Fruit fly (Drosophila melanogaster) whole organism, wandering third instar larva: ENCODE results near the gene Nrx-IV.

Experiments
- CG32264 ChIP-seq: fragments of 200-800 bp; sonication (Bioruptor generic); optimal IDR thresholded peaks from 2 replicates; lab custom pipeline; 2016; ENCODE audit warnings: missing biosample characterization, missing genetic modification characterization
- CG9705 ChIP-seq: fragments of 200-800 bp; sonication (Bioruptor generic); optimal IDR thresholded peaks from 2 replicates; lab custom pipeline; 2018; ENCODE audit warnings: missing biosample characterization, mild to moderate bottlenecking, missing genetic modification characterization
- CrebA ChIP-seq: fragments of 200-800 bp; sonication (Bioruptor generic); optimal IDR thresholded peaks from 2 replicates; lab custom pipeline; 2016; ENCODE audit warnings: missing biosample characterization, mild to moderate bottlenecking, missing genetic modification characterization, borderline replicate concordance
- Dfd ChIP-seq: fragments of >200 bp; optimal IDR thresholded peaks from 2 replicates; lab custom pipeline; 2017; ENCODE audit warnings: missing biosample characterization, missing genetic modification characterization
- Dif ChIP-seq: fragments of 200-275, 200-300 bp; sonication (Bioruptor generic); optimal IDR thresholded peaks from 2 replicates; lab custom pipeline; 2018; ENCODE audit warnings: missing biosample characterization, missing genetic modification characterization; ENCODE audit not compliant: partially characterized antibody
- GATAd ChIP-seq: sonication (Bioruptor generic); optimal IDR thresholded peaks from 2 replicates; lab custom pipeline; 2016; ENCODE audit warnings: missing biosample characterization, missing genetic modification characterization
- HLH106 ChIP-seq: fragments of 200-800 bp; optimal IDR thresholded peaks from 3 replicates; lab custom pipeline; 2019; ENCODE audit warnings: missing biosample characterization, mild to moderate bottlenecking, missing genetic modification characterization, moderate library complexity
- Hnf4 ChIP-seq: fragments of 200-800 bp; sonication (Bioruptor generic); optimal IDR thresholded peaks from 2 replicates; lab custom pipeline; 2016; ENCODE audit warnings: missing biosample characterization, mild to moderate bottlenecking, missing genetic modification characterization
- Hr78 ChIP-seq: fragments of >200 bp; optimal IDR thresholded peaks from 2 replicates; lab custom pipeline; 2017; ENCODE audit warnings: missing biosample characterization, missing genetic modification characterization
- Hr83 ChIP-seq: fragments of 200-300 bp; sonication (Bioruptor generic); optimal IDR thresholded peaks from 2 replicates; lab custom pipeline; 2016; ENCODE audit warnings: missing biosample characterization, mild to moderate bottlenecking, missing genetic modification characterization, moderate library complexity; ENCODE audit not compliant: poor library complexity, severe bottlenecking
- Jra ChIP-seq: sonication (Bioruptor generic); optimal IDR thresholded peaks from 2 replicates; lab custom pipeline; 2016; ENCODE audit warnings: missing biosample characterization, missing genetic modification characterization
- Mio ChIP-seq: sonication (Bioruptor generic); optimal IDR thresholded peaks from 2 replicates; lab custom pipeline; 2016; ENCODE audit warnings: missing biosample characterization, missing genetic modification characterization
- Myc ChIP-seq: fragments of >200 bp; optimal IDR thresholded peaks from 2 replicates; lab custom pipeline; 2017
- N ChIP-seq: fragments of >200 bp; optimal IDR thresholded peaks from 2 replicates; lab custom pipeline; 2018; ENCODE audit warnings: missing biosample characterization, missing external identifiers, missing genetic modification characterization
- OdsH ChIP-seq: fragments of 200-800 bp; sonication (Bioruptor generic); optimal IDR thresholded peaks from 2 replicates; lab custom pipeline; 2016; ENCODE audit warnings: missing biosample characterization, mild to moderate bottlenecking, missing genetic modification characterization
- Rel ChIP-seq, 2 experiments: fragments of 200-800 bp; sonication (Bioruptor generic) in 1 of 2; optimal IDR thresholded peaks; 2 replicates in 1 of 2; 3 replicates in 1 of 2; lab custom pipeline; 2016 to 2019; ENCODE audit warnings: mild to moderate bottlenecking in 2 of 2, missing biosample characterization in 2 of 2, missing genetic modification characterization in 2 of 2, moderate library complexity in 1 of 2
- Sp1 ChIP-seq: fragments of 200-800 bp; sonication (Bioruptor generic); optimal IDR thresholded peaks from 3 replicates; lab custom pipeline; 2019; ENCODE audit warnings: missing biosample characterization, mild to moderate bottlenecking, missing genetic modification characterization, moderate library complexity
- Vsx2 ChIP-seq: fragments of 200-300, 225-300 bp; sonication (Bioruptor generic); optimal IDR thresholded peaks from 2 replicates; lab custom pipeline; 2018; ENCODE audit warnings: missing biosample characterization, missing genetic modification characterization; ENCODE audit not compliant: partially characterized antibody
- brk ChIP-seq: fragments of 200-800 bp; sonication (Bioruptor generic); optimal IDR thresholded peaks from 2 replicates; lab custom pipeline; 2016; ENCODE audit warnings: missing biosample characterization, mild to moderate bottlenecking, missing genetic modification characterization
- dl ChIP-seq, 2 experiments: fragments of 175-275, 200-275 bp in 1 of 2; fragments of 200-275 bp in 1 of 2; sonication (Bioruptor generic); optimal IDR thresholded peaks; lab custom pipeline; 2018; ENCODE audit warnings: mild to moderate bottlenecking in 2 of 2, missing biosample characterization in 2 of 2, missing genetic modification characterization in 2 of 2, moderate library complexity in 2 of 2; ENCODE audit not compliant: partially characterized antibody in 2 of 2, insufficient read depth in 1 of 2
- dmrt93B ChIP-seq: fragments of 200-800 bp; sonication (Bioruptor generic); optimal IDR thresholded peaks from 2 replicates; lab custom pipeline; 2018; ENCODE audit warnings: missing biosample characterization, mild to moderate bottlenecking, missing genetic modification characterization
- dsf ChIP-seq: sonication (Bioruptor generic); optimal IDR thresholded peaks from 2 replicates; lab custom pipeline; 2016; ENCODE audit warnings: missing biosample characterization, missing genetic modification characterization, borderline replicate concordance
- foxo ChIP-seq, 2 experiments: fragments of 200-800 bp; sonication (Bioruptor generic); optimal IDR thresholded peaks; 2 replicates in 1 of 2; 3 replicates in 1 of 2; lab custom pipeline; 2016 to 2017; ENCODE audit warnings: missing biosample characterization in 2 of 2, missing genetic modification characterization in 2 of 2
- fru ChIP-seq: fragments of 200-800 bp; sonication (Bioruptor generic); optimal IDR thresholded peaks from 3 replicates; lab custom pipeline; 2016; ENCODE audit warnings: missing biosample characterization, mild to moderate bottlenecking, missing genetic modification characterization
- h ChIP-seq: fragments of 200-800 bp; sonication (Bioruptor generic); optimal IDR thresholded peaks from 3 replicates; lab custom pipeline; 2016; ENCODE audit warnings: missing biosample characterization, mild to moderate bottlenecking, missing genetic modification characterization
- jim ChIP-seq: fragments of 175-275, 200-325 bp; sonication (Bioruptor generic); optimal IDR thresholded peaks from 2 replicates; lab custom pipeline; 2016; ENCODE audit warnings: missing biosample characterization, mild to moderate bottlenecking, missing genetic modification characterization
- lola ChIP-seq: fragments of >200 bp; optimal IDR thresholded peaks from 2 replicates; lab custom pipeline; 2017; ENCODE audit warnings: missing biosample characterization, missing genetic modification characterization
- pan ChIP-seq: fragments of >200 bp; optimal IDR thresholded peaks from 2 replicates; lab custom pipeline; 2017
- psq ChIP-seq: fragments of 200-800 bp; sonication (Bioruptor generic); optimal IDR thresholded peaks from 3 replicates; lab custom pipeline; 2017; ENCODE audit warnings: missing biosample characterization, mild to moderate bottlenecking, missing genetic modification characterization, moderate library complexity
- sage ChIP-seq: fragments of 200-800 bp; sonication (Bioruptor generic); optimal IDR thresholded peaks from 2 replicates; lab custom pipeline; 2016; ENCODE audit warnings: missing biosample characterization, mild to moderate bottlenecking, missing genetic modification characterization
- usp ChIP-seq: fragments of >200 bp; optimal IDR thresholded peaks from 2 replicates; lab custom pipeline; 2017; ENCODE audit warnings: missing biosample characterization, missing genetic modification characterization
- woc ChIP-seq: sonication (Bioruptor generic); optimal IDR thresholded peaks from 2 replicates; lab custom pipeline; 2016; ENCODE audit warnings: missing biosample characterization, mild to moderate bottlenecking, missing genetic modification characterization

The Nrx-IV gene

DNA sequence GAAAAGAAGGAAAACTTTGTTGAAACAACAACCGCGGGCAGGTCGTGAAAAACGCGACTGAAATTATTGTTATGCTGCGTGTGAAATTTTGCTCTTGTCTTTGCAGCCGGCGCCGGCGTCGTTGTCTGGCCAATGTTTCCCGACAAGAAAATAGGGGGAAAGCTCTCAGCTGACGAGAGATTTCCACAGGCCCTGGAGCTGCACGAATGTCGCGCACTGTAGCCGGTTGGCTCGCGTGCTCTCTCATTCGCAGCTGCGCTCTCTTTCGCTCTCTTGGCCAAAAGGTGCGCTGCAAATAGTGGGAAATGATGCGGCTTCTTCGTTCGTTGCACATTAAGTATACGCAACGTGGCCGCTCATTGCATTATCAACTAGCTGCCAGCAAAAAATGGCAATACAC lies 17.4 kb downstream of the Nrx-IV start, which contains the start of gene CG9760:
Gene CG9760 (minus strand): TSS at position 43 of the 400 bp plus-strand sequence.
- TF ChIP-seq Myc (lab: Kevin White, UChicago), result no peak
- TF ChIP-seq N (GFP tag; lab: Kevin White, UChicago), result no peak
- TF ChIP-seq foxo (GFP tag; optimal IDR thresholded peaks at IDR 0.05; lab: Kevin White, UChicago), result no peak
- no peak for TF ChIP-seq Dfd (GFP tag; lab: Kevin White, UChicago)
- no peak for TF ChIP-seq brk (GFP tag; lab: Kevin White, UChicago)
- no peak for TF ChIP-seq CG9705
- no peak for TF ChIP-seq CrebA (GFP tag; lab: Kevin White, UChicago)
- TF ChIP-seq Sp1 (GFP tag; lab: Kevin White, UChicago), result no peak
- no peak for TF ChIP-seq GATAd (GFP tag; lab: Kevin White, UChicago)
- TF ChIP-seq OdsH, result no peak
- TF ChIP-seq sage, result no peak
- no peak for TF ChIP-seq lola (GFP tag; lab: Kevin White, UChicago)
- no peak for TF ChIP-seq jim (GFP tag; lab: Kevin White, UChicago)
- no peak for TF ChIP-seq HLH106 (tag; lab: Kevin White, UChicago)

DNA sequence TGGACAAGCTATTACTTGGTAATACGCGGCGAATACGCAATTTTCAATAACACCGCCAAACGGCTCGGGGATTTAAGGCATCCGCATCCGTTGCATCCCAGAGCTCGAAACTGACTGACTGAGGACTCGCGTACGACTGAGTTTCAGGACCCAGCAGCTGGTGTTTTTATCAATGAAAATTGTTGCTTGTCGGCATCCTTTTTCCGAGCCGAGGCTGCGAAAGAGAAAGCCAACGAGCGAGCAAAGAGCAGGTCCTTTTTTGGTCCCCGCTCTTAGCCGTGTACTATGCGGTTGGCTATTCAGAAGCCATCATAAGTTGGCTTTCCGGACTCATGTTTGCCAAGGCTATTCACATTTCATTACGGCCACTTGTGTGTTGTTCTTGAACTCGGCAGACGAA lies 29.1 kb downstream of the Nrx-IV start, which contains the start of gene Rh7:
Gene Rh7 (minus strand): TSS at position 101 of the 400 bp plus-strand sequence.
- TF ChIP-seq CG9705 (no peak), dl (GFP tag; optimal IDR thresholded peaks at IDR 0.05; lab: Kevin White, UChicago; ENCODE audit: insufficient read depth in 1 of 2, partially characterized antibody in 2 of 2) (no peak), pan (lab: Kevin White, UChicago) (no peak), h (GFP tag; lab: Kevin White, UChicago) (no peak), Hnf4 (GFP tag; lab: Kevin White, UChicago) (no peak), usp (GFP tag; lab: Kevin White, UChicago) (no peak), fru (GFP tag; lab: Kevin White, UChicago) (no peak), psq (GFP tag; lab: Kevin White, UChicago) (no peak), woc (GFP tag; lab: Kevin White, UChicago) (no peak), Vsx2 (GFP tag; lab: Kevin White, UChicago) (no peak), GATAd (GFP tag; lab: Kevin White, UChicago) (no peak), Dfd (GFP tag; lab: Kevin White, UChicago) (no peak), Jra (GFP tag; lab: Kevin White, UChicago) (no peak), Myc (lab: Kevin White, UChicago) (no peak), dsf (GFP tag; lab: Kevin White, UChicago) (no peak), CG32264 (GFP tag; lab: Kevin White, UChicago) (no peak), dmrt93B (no peak)

DNA sequence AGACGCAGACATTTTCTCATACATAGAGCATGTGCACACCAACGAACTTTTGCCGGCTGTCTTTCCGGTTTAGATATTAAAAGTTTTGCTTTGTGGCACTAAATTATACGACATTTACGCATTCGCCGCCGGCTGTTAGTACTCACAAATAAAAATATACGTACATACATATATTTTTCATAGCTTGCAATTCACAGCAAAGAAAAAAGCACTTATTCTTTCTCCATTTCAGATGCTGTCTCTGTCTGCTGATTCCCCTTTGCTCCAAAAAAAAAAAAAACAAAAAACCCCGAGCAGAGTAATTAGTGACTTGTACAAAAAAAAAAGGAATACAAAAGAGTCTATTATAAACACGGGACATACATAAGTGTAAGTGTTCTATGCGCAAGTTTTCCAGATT lies 31.0 kb downstream of the Nrx-IV start, which contains the start of gene CAH2:
Gene CAH2 (plus strand): TSS at position 301 of the 400 bp plus-strand sequence.
- no peak for TF ChIP-seq N (GFP tag; lab: Kevin White, UChicago)
- TF ChIP-seq dmrt93B, result no peak
- TF ChIP-seq Hr78 (GFP tag; lab: Kevin White, UChicago), result no peak
- TF ChIP-seq Dif, result no peak
- TF ChIP-seq GATAd (GFP tag; lab: Kevin White, UChicago), result no peak
- TF ChIP-seq Hr83 (GFP tag; lab: Kevin White, UChicago), result no peak
- TF ChIP-seq OdsH, result no peak
- TF ChIP-seq CG32264 (GFP tag; lab: Kevin White, UChicago), result no peak

DNA sequence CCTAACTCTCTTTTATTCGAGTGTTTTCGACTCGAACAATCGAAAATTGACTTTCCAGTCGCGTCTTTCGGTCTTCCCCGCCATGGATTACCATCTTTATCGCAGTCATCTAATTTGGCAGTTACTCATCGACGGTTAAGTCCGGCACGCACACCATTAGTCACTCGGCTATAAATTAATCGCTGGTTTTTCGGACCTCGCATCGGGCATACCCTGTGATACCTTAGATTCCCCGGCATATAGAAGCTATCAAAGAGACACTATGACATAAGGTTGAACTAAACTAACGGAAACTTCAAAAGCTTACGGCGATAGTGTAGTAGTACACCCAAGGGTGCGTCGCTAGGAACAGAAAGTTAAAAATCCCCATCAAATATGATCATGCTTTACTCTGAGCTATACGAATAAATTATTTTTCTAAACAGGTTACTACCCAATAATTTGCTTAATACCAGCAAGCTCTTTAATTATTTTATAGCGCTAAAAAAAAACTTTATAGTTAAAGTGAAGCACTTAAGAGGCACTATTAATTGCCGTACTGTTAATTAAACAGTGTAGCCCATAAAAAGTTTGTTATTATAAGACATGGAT lies 32.6 kb downstream of the Nrx-IV start:
- TF ChIP-seq Mio (GFP tag; lab: Kevin White, UChicago), result no peak
- TF ChIP-seq Rel (GFP tag; optimal IDR thresholded peaks at IDR 0.05; lab: Kevin White, UChicago), result no peak
- peak; percentile 30 for TF ChIP-seq Rel (tag; optimal IDR thresholded peaks at IDR 0.05; lab: Kevin White, UChicago)
